Fruit fly (Drosophila melanogaster) whole organism, embryonic: Measurements from ENCODE around the gene Gr64d.
A peak's percentile ranks its signal among the peaks of the same experiment; 100 is the strongest.

ENCODE experiments used
- CG10654 ChIP-seq: fragments of 200-800 bp; sonication (Bioruptor generic); optimal IDR thresholded peaks from 2 replicates; lab custom pipeline; 2016; ENCODE audit warnings: missing biosample characterization, missing genetic modification characterization
- CG11456 ChIP-seq: fragments of 200-800 bp; sonication (Bioruptor generic); IDR thresholded peaks from 3 replicates; pipeline ENCODE4 v1.3.6; 2022; ENCODE audit warnings: missing biosample characterization, missing genetic modification characterization
- CG1602 ChIP-seq: fragments of 200-800 bp; sonication (Bioruptor generic); optimal IDR thresholded peaks from 3 replicates; lab custom pipeline; 2016; ENCODE audit warnings: missing biosample characterization, missing genetic modification characterization
- CG1647 ChIP-seq: fragments of 200-800 bp; sonication (Bioruptor generic); optimal IDR thresholded peaks from 3 replicates; lab custom pipeline; 2016; ENCODE audit warnings: missing biosample characterization, missing genetic modification characterization
- CG17612 ChIP-seq: fragments of 200-800 bp; sonication (Bioruptor generic); IDR thresholded peaks from 2 replicates; pipeline ENCODE4 v1.3.6; 2022; ENCODE audit warnings: missing biosample characterization, missing genetic modification characterization
- CG18764 ChIP-seq: fragments of 200-800 bp; sonication (Bioruptor generic); optimal IDR thresholded peaks from 3 replicates; lab custom pipeline; 2016; ENCODE audit warnings: missing biosample characterization, missing genetic modification characterization
- CG3065 ChIP-seq: fragments of 200-800 bp; sonication (Bioruptor generic); optimal IDR thresholded peaks from 2 replicates; lab custom pipeline; 2016; ENCODE audit warnings: missing biosample characterization, missing genetic modification characterization
- CG31365 ChIP-seq: fragments of 200-800 bp; sonication (Bioruptor generic); optimal IDR thresholded peaks from 2 replicates; lab custom pipeline; 2018; ENCODE audit warnings: missing biosample characterization, mild to moderate bottlenecking, missing genetic modification characterization
- CG3163 ChIP-seq: fragments of 200-800 bp; sonication (Bioruptor generic); optimal IDR thresholded peaks from 3 replicates; lab custom pipeline; 2016; ENCODE audit warnings: missing biosample characterization, missing genetic modification characterization
- CG34224 ChIP-seq: fragments of 200-800 bp; sonication (Bioruptor generic); IDR thresholded peaks from 3 replicates; pipeline ENCODE4 v1.3.6; 2022; ENCODE audit warnings: missing biosample characterization, missing genetic modification characterization; ENCODE audit not compliant: partially characterized antibody
- CG34376 ChIP-seq: fragments of 200-800 bp; sonication (Bioruptor generic); optimal IDR thresholded peaks from 2 replicates; lab custom pipeline; 2018; ENCODE audit warnings: missing biosample characterization, mild to moderate bottlenecking, missing genetic modification characterization
- CG3847 ChIP-seq: fragments of 200-800 bp; sonication (Bioruptor generic); IDR thresholded peaks from 2 replicates; pipeline ENCODE4 v1.3.6; 2022; ENCODE audit warnings: missing biosample characterization, missing genetic modification characterization
- CG43689 ChIP-seq: fragments of 200-800 bp; sonication (Bioruptor generic); IDR thresholded peaks from 2 replicates; pipeline ENCODE4 v1.3.6; 2022; ENCODE audit warnings: missing biosample characterization, missing genetic modification characterization
- CG4617 ChIP-seq: fragments of 200-800 bp; sonication (Bioruptor generic); optimal IDR thresholded peaks from 3 replicates; lab custom pipeline; 2016; ENCODE audit warnings: missing biosample characterization, missing genetic modification characterization, borderline replicate concordance
- CG5245 ChIP-seq: fragments of 200-800 bp; sonication (Bioruptor generic); optimal IDR thresholded peaks from 3 replicates; lab custom pipeline; 2016; ENCODE audit warnings: missing biosample characterization, missing genetic modification characterization
- CG9797 ChIP-seq: fragments of 200-800 bp; sonication (Bioruptor generic); optimal IDR thresholded peaks from 3 replicates; lab custom pipeline; 2018; ENCODE audit warnings: missing biosample characterization, mild to moderate bottlenecking, missing genetic modification characterization
- CrebB ChIP-seq: fragments of 200-800 bp; sonication (Bioruptor generic); optimal IDR thresholded peaks from 3 replicates; lab custom pipeline; 2018; ENCODE audit warnings: missing biosample characterization, mild to moderate bottlenecking, missing genetic modification characterization
- Eip74EF ChIP-seq, 2 experiments: fragments of 200-800 bp in 1 of 2; fragments of >200 bp in 1 of 2; sonication (Bioruptor generic) in 1 of 2; optimal IDR thresholded peaks; 2 replicates each; lab custom pipeline; 2017 to 2019; ENCODE audit warnings: missing biosample characterization in 2 of 2, missing genetic modification characterization in 2 of 2, mild to moderate bottlenecking in 1 of 2, moderate library complexity in 1 of 2
- HLH54F ChIP-seq: fragments of 200-800 bp; sonication (Bioruptor generic); optimal IDR thresholded peaks from 3 replicates; lab custom pipeline; 2016; ENCODE audit warnings: missing biosample characterization, missing genetic modification characterization
- HmgZ ChIP-seq: fragments of 200-800 bp; sonication (Bioruptor generic); optimal IDR thresholded peaks from 2 replicates; lab custom pipeline; 2018; ENCODE audit warnings: missing biosample characterization, mild to moderate bottlenecking, missing genetic modification characterization
- Hmr ChIP-seq: fragments of 200-800 bp; sonication (Bioruptor generic); optimal IDR thresholded peaks from 3 replicates; lab custom pipeline; 2017; ENCODE audit warnings: mild to moderate bottlenecking, missing biosample characterization, missing genetic modification reagents, missing genetic modification characterization
- Hr39 ChIP-seq: fragments of >200 bp; optimal IDR thresholded peaks from 2 replicates; lab custom pipeline; 2017
- Jarid2 ChIP-seq: fragments of 200-800 bp; sonication (Bioruptor generic); optimal IDR thresholded peaks from 3 replicates; lab custom pipeline; 2017; ENCODE audit warnings: mild to moderate bottlenecking, missing biosample characterization, missing genetic modification reagents, missing genetic modification characterization
- Lim3 ChIP-seq: fragments of 200-800 bp; sonication (Bioruptor generic); IDR thresholded peaks from 2 replicates; pipeline ENCODE4 v1.3.6; 2022; ENCODE audit warnings: missing biosample characterization, missing genetic modification characterization
- Nf-YC ChIP-seq: fragments of 200-800 bp; optimal IDR thresholded peaks from 3 replicates; lab custom pipeline; 2019; ENCODE audit warnings: missing biosample characterization, mild to moderate bottlenecking, missing genetic modification characterization, moderate library complexity
- PHDP ChIP-seq: fragments of 200-800 bp; sonication (Bioruptor generic); optimal IDR thresholded peaks from 3 replicates; lab custom pipeline; 2018; ENCODE audit warnings: missing biosample characterization, mild to moderate bottlenecking, missing genetic modification characterization, moderate library complexity
- Rfx ChIP-seq: fragments of 200-800 bp; sonication (Bioruptor generic); IDR thresholded peaks from 2 replicates; pipeline ENCODE4 v1.3.6; 2022; ENCODE audit warnings: missing biosample characterization, missing genetic modification characterization
- Six4 ChIP-seq: fragments of 200-800 bp; sonication (Bioruptor generic); optimal IDR thresholded peaks from 2 replicates; lab custom pipeline; 2016; ENCODE audit warnings: missing biosample characterization, missing genetic modification characterization
- Tbp ChIP-seq: fragments of >200 bp; optimal IDR thresholded peaks from 2 replicates; lab custom pipeline; 2018; ENCODE audit warnings: missing biosample characterization, missing genetic modification characterization
- Xbp1 ChIP-seq: fragments of 200-800 bp; sonication (Bioruptor generic); optimal IDR thresholded peaks from 3 replicates; lab custom pipeline; 2016; ENCODE audit warnings: missing biosample characterization, mild to moderate bottlenecking, missing genetic modification characterization
- abd-A ChIP-seq: fragments of 200-800 bp; sonication (Bioruptor generic); optimal IDR thresholded peaks from 3 replicates; lab custom pipeline; 2019; ENCODE audit warnings: missing biosample characterization, mild to moderate bottlenecking, missing genetic modification characterization, moderate library complexity
- ash1 ChIP-seq: fragments of 200-800 bp; sonication (Bioruptor generic); optimal IDR thresholded peaks from 2 replicates; lab custom pipeline; 2018; ENCODE audit warnings: missing biosample characterization, mild to moderate bottlenecking, missing genetic modification characterization
- croc ChIP-seq: fragments of 200-800 bp; sonication (Bioruptor generic); conservative IDR thresholded peaks from 3 replicates; pipeline ENCODE4 v1.3.6; 2022; ENCODE audit warnings: missing biosample characterization, missing genetic modification characterization
- dmrt11E ChIP-seq: fragments of 200-800 bp; sonication (Bioruptor generic); optimal IDR thresholded peaks from 3 replicates; lab custom pipeline; 2018; ENCODE audit warnings: missing biosample characterization, mild to moderate bottlenecking, missing genetic modification characterization, moderate library complexity
- dmrt99B ChIP-seq: fragments of 200-800 bp; sonication (Bioruptor generic); optimal IDR thresholded peaks from 2 replicates; lab custom pipeline; 2018; ENCODE audit warnings: missing biosample characterization, mild to moderate bottlenecking, missing genetic modification characterization, moderate library complexity
- emc ChIP-seq: fragments of 200-800 bp; sonication (Bioruptor generic); optimal IDR thresholded peaks from 2 replicates; lab custom pipeline; 2016; ENCODE audit warnings: missing biosample characterization, missing genetic modification characterization
- ems ChIP-seq: fragments of 200-800 bp; sonication (Bioruptor generic); optimal IDR thresholded peaks from 3 replicates; lab custom pipeline; 2016; ENCODE audit warnings: missing biosample characterization, missing genetic modification characterization
- exex ChIP-seq: fragments of 200-800 bp; sonication (Bioruptor generic); optimal IDR thresholded peaks from 4 replicates; lab custom pipeline; 2018; ENCODE audit warnings: missing biosample characterization, mild to moderate bottlenecking, missing genetic modification characterization, moderate library complexity
- gfzf ChIP-seq: fragments of 200-800 bp; sonication (Bioruptor generic); optimal IDR thresholded peaks from 2 replicates; lab custom pipeline; 2016; ENCODE audit warnings: missing biosample characterization, mild to moderate bottlenecking, missing genetic modification characterization, moderate library complexity
- ind ChIP-seq: fragments of 200-800 bp; sonication (Bioruptor generic); optimal IDR thresholded peaks from 3 replicates; lab custom pipeline; 2016; ENCODE audit warnings: missing biosample characterization, missing genetic modification characterization
- lmd ChIP-seq: fragments of 200-800 bp; sonication (Bioruptor generic); IDR thresholded peaks from 2 replicates; pipeline ENCODE4 v1.3.6; 2022; ENCODE audit warnings: missing biosample characterization, missing genetic modification characterization
- pb ChIP-seq: fragments of 200-800 bp; sonication (Bioruptor generic); optimal IDR thresholded peaks from 3 replicates; lab custom pipeline; 2016; ENCODE audit warnings: missing biosample characterization, missing genetic modification characterization
- pros ChIP-seq: fragments of 200-800 bp; sonication (Bioruptor generic); optimal IDR thresholded peaks from 3 replicates; lab custom pipeline; 2019; ENCODE audit warnings: missing biosample characterization, mild to moderate bottlenecking, missing genetic modification characterization, moderate library complexity
- sc ChIP-seq, 3 experiments: fragments of >200 bp in 2 of 3; fragments of 200-800 bp in 1 of 3; sonication (Bioruptor generic) in 1 of 3; optimal IDR thresholded peaks; 2 replicates in 2 of 3; 3 replicates in 1 of 3; lab custom pipeline; 2017; ENCODE audit warnings: mild to moderate bottlenecking in 1 of 3, missing biosample characterization in 1 of 3, missing genetic modification characterization in 1 of 3, missing genetic modification reagents in 1 of 3
- z ChIP-seq: fragments of 200-800 bp; sonication (Bioruptor generic); IDR thresholded peaks from 3 replicates; pipeline ENCODE4 v1.3.6; 2022; ENCODE audit warnings: missing biosample characterization, missing genetic modification characterization

Gr64d gene

dm6 chr3L:4040247-4040925, 8.5 kb downstream of the Gr64d start, which contains the start of the genes CG11593 and Rcd5 (continued):
- TF ChIP-seq croc (peak; percentile 78), CG3847 (peak; percentile 95), pb (GFP tag; lab: Kevin White, UChicago) (no peak), Xbp1 (GFP tag; lab: Kevin White, UChicago) (peak; percentile 78), ind (GFP tag; lab: Kevin White, UChicago) (peak; percentile 72), CG4617 (GFP tag; lab: Kevin White, UChicago) (peak; percentile 96), CrebB (no peak), CG34224 (GFP tag; lab: Robert Waterston, UW) (0 out of 3 replicates have a peak, but pooled peaks have one; percentile 14), pros (GFP tag; lab: Kevin White, UChicago) (no peak), Tbp (GFP tag; lab: Kevin White, UChicago) (no peak), PHDP (tag; lab: Kevin White, UChicago) (no peak), ems (GFP tag; lab: Kevin White, UChicago) (no peak), CG11456 (GFP tag; lab: Robert Waterston, UW) (peak; percentile 86), Nf-YC (tag; lab: Kevin White, UChicago) (no peak), Lim3 (GFP tag; lab: Robert Waterston, UW) (0 out of 2 replicates have a peak, but pooled peaks have one; percentile 14), CG3163 (GFP tag; lab: Kevin White, UChicago) (no peak), Rfx (GFP tag; lab: Robert Waterston, UW) (peak; percentile 89), CG31365 (no peak), CG17612 (GFP tag; lab: Robert Waterston, UW) (no peak), CG18764 (peak; percentile 57), HLH54F (GFP tag; lab: Kevin White, UChicago) (peak; percentile 20), ash1 (no peak), abd-A (tag; lab: Kevin White, UChicago) (no peak), HmgZ (tag; lab: Kevin White, UChicago) (peak; percentile 63), dmrt99B (tag; lab: Kevin White, UChicago) (no peak), lmd (GFP tag; lab: Robert Waterston, UW) (peak; percentile 81), CG3065 (GFP tag; lab: Kevin White, UChicago) (peak; percentile 80), CG1647 (GFP tag; lab: Kevin White, UChicago) (peak; percentile 20), Eip74EF (GFP tag; optimal IDR thresholded peaks at IDR 0.05; lab: Kevin White, UChicago) (no peak), CG10654 (GFP tag; lab: Kevin White, UChicago) (peak; percentile 65), CG9797 (GFP tag; lab: Kevin White, UChicago) (peak; percentile 87), exex (tag; lab: Kevin White, UChicago) (no peak), Hr39 (no peak), dmrt11E (peak; percentile 65), gfzf (peak; percentile 53), CG1602 (peak; percentile 72), CG43689 (no peak), Jarid2 (no peak), z (GFP tag; lab: Robert Waterston, UW) (no peak), Six4 (no peak), sc (optimal IDR thresholded peaks at IDR 0.05; lab: Kevin White, UChicago) (no peak), sc (GFP tag; optimal IDR thresholded peaks at IDR 0.05; lab: Kevin White, UChicago) (peak; percentile 31), emc (GFP tag; lab: Kevin White, UChicago) (no peak), CG34376 (GFP tag; lab: Kevin White, UChicago) (peak; percentile 8), Hmr (peak; percentile 80), CG5245 (peak; percentile 24)
